Fruit fly (Drosophila melanogaster) whole organism, wandering third instar larva: Measurements from ENCODE around the gene alpha-PheRS.
A peak's percentile ranks its signal among the peaks of the same experiment; 100 is the strongest.

ENCODE experiments used
- CG32264 ChIP-seq: fragments of 200-800 bp; sonication (Bioruptor generic); optimal IDR thresholded peaks from 2 replicates; lab custom pipeline; 2016; ENCODE audit warnings: missing biosample characterization, missing genetic modification characterization
- Hr83 ChIP-seq: fragments of 200-300 bp; sonication (Bioruptor generic); optimal IDR thresholded peaks from 2 replicates; lab custom pipeline; 2016; ENCODE audit warnings: missing biosample characterization, mild to moderate bottlenecking, missing genetic modification characterization, moderate library complexity; ENCODE audit not compliant: poor library complexity, severe bottlenecking
- Jra ChIP-seq: sonication (Bioruptor generic); optimal IDR thresholded peaks from 2 replicates; lab custom pipeline; 2016; ENCODE audit warnings: missing biosample characterization, missing genetic modification characterization
- Myc ChIP-seq: fragments of >200 bp; optimal IDR thresholded peaks from 2 replicates; lab custom pipeline; 2017
- OdsH ChIP-seq: fragments of 200-800 bp; sonication (Bioruptor generic); optimal IDR thresholded peaks from 2 replicates; lab custom pipeline; 2016; ENCODE audit warnings: missing biosample characterization, mild to moderate bottlenecking, missing genetic modification characterization
- Sp1 ChIP-seq: fragments of 200-800 bp; sonication (Bioruptor generic); optimal IDR thresholded peaks from 3 replicates; lab custom pipeline; 2019; ENCODE audit warnings: missing biosample characterization, mild to moderate bottlenecking, missing genetic modification characterization, moderate library complexity
- brk ChIP-seq: fragments of 200-800 bp; sonication (Bioruptor generic); optimal IDR thresholded peaks from 2 replicates; lab custom pipeline; 2016; ENCODE audit warnings: missing biosample characterization, mild to moderate bottlenecking, missing genetic modification characterization
- fru ChIP-seq: fragments of 200-800 bp; sonication (Bioruptor generic); optimal IDR thresholded peaks from 3 replicates; lab custom pipeline; 2016; ENCODE audit warnings: missing biosample characterization, mild to moderate bottlenecking, missing genetic modification characterization
- tai ChIP-seq: sonication (Bioruptor generic); optimal IDR thresholded peaks from 2 replicates; lab custom pipeline; 2016; ENCODE audit warnings: missing biosample characterization, missing genetic modification characterization
- usp ChIP-seq: fragments of >200 bp; optimal IDR thresholded peaks from 2 replicates; lab custom pipeline; 2017; ENCODE audit warnings: missing biosample characterization, missing genetic modification characterization

- TF ChIP-seq Sp1 (GFP tag; lab: Kevin White, UChicago) = no peak
- no peak for TF ChIP-seq OdsH (GFP tag; lab: Kevin White, UChicago)
- no peak for TF ChIP-seq fru (GFP tag; lab: Kevin White, UChicago)
- TF ChIP-seq brk (GFP tag; lab: Kevin White, UChicago) = no peak
- TF ChIP-seq usp (GFP tag; lab: Kevin White, UChicago) = no peak
- TF ChIP-seq Myc (lab: Kevin White, UChicago) = peak; percentile 4
- TF ChIP-seq Hr83 = no peak
- no peak for TF ChIP-seq Jra (GFP tag; lab: Kevin White, UChicago)
- no peak for TF ChIP-seq CG32264 (GFP tag; lab: Kevin White, UChicago)
- no peak for TF ChIP-seq tai (GFP tag; lab: Kevin White, UChicago)
Observed at dm6 chrX:8148556-8148955, 3.2 kb upstream of the alpha-PheRS start, which contains the start of gene CG10959.
